Worm (Caenorhabditis elegans) whole organism, L4 larva: Measurements from ENCODE around the gene best-15.
A peak's percentile ranks its signal among the peaks of the same experiment; 100 is the strongest.

Source experiments
- F37D6.2 ChIP-seq: sonication (generic microtip); optimal IDR thresholded peaks from 2 replicates; lab custom pipeline; 2016; ENCODE audit warnings: mild to moderate bottlenecking, missing genetic modification characterization, missing compliant biosample characterization
- F44E2.7 ChIP-seq: fragments of 200-800 bp; sonication (Bioruptor generic); IDR thresholded peaks from 2 replicates; pipeline ENCODE4 v2.1.2; 2022; ENCODE audit warnings: missing genetic modification characterization, missing compliant biosample characterization
- R02D3.7 ChIP-seq: fragments of 150-350 bp; sonication (generic microtip); optimal IDR thresholded peaks from 3 replicates; lab custom pipeline; 2014; ENCODE audit warnings: missing biosample characterization, missing genetic modification characterization
- T26A8.4 ChIP-seq: fragments of 200-800 bp; sonication (Bioruptor generic); IDR thresholded peaks from 2 replicates; pipeline ENCODE4 v1.3.6; 2022; ENCODE audit warnings: missing genetic modification characterization, missing compliant biosample characterization
- Y75B8A.6 ChIP-seq: fragments of 200-800 bp; sonication (Bioruptor generic); IDR thresholded peaks from 2 replicates; pipeline ENCODE4 v1.3.6; 2022; ENCODE audit warnings: missing genetic modification reagents, missing genetic modification characterization, missing compliant biosample characterization
- ZK337.2 ChIP-seq: fragments of 200-800 bp; sonication (Bioruptor generic); IDR thresholded peaks from 2 replicates; pipeline ENCODE4 v1.3.6; 2022; ENCODE audit warnings: missing genetic modification reagents, missing genetic modification characterization, missing compliant biosample characterization
- aha-1 ChIP-seq: fragments of 150-350 bp; peaks from one replicate; lab custom pipeline; 2014; ENCODE audit warnings: missing biosample characterization, missing genetic modification characterization
- aly-2 ChIP-seq: sonication (generic microtip); optimal IDR thresholded peaks from 2 replicates; lab custom pipeline; 2018; ENCODE audit warnings: missing biosample characterization, missing genetic modification characterization
- ama-1 ChIP-seq: fragments of 150-350 bp; optimal IDR thresholded peaks from 2 replicates; lab custom pipeline; 2014; ENCODE audit warnings: inconsistent platforms, mixed read lengths
- ceh-20 ChIP-seq: fragments of 200-800 bp; sonication (Bioruptor generic); IDR thresholded peaks from 2 replicates; pipeline ENCODE4 v1.3.6; 2022; ENCODE audit warnings: missing genetic modification reagents, missing genetic modification characterization, missing compliant biosample characterization
- ceh-28 ChIP-seq: fragments of 150-350 bp; optimal IDR thresholded peaks from 2 replicates; lab custom pipeline; 2014; ENCODE audit warnings: missing biosample characterization, missing genetic modification reagents, missing genetic modification characterization
- ceh-62 ChIP-seq: sonication (generic microtip); optimal IDR thresholded peaks from 2 replicates; lab custom pipeline; 2017; ENCODE audit warnings: missing biosample characterization, missing genetic modification characterization
- ceh-82 ChIP-seq: sonication (generic microtip); optimal IDR thresholded peaks from 2 replicates; lab custom pipeline; 2017; ENCODE audit warnings: missing biosample characterization, missing genetic modification characterization
- ces-1 ChIP-seq: fragments of 150-350 bp; sonication (generic microtip); optimal IDR thresholded peaks from 4 replicates; lab custom pipeline; 2014; ENCODE audit warnings: missing biosample characterization, missing genetic modification reagents, missing genetic modification characterization
- ctbp-1 ChIP-seq: fragments of 200-800 bp; sonication (Bioruptor generic); IDR thresholded peaks from 2 replicates; pipeline ENCODE4 v1.3.6; 2022; ENCODE audit warnings: missing genetic modification reagents, missing genetic modification characterization, missing compliant biosample characterization
- daf-16 ChIP-seq, 3 experiments: sonication (generic microtip); optimal IDR thresholded peaks; 2 replicates each; lab custom pipeline; 2016 to 2017; ENCODE audit warnings: missing genetic modification characterization in 3 of 3, missing genetic modification reagents in 3 of 3, mild to moderate bottlenecking in 2 of 3, missing compliant biosample characterization in 2 of 3, missing biosample characterization in 1 of 3, moderate library complexity in 1 of 3
- daf-19 ChIP-seq: fragments of 200-800 bp; sonication (Bioruptor generic); conservative IDR thresholded peaks from 2 replicates; pipeline ENCODE4 v1.3.6; 2022; ENCODE audit warnings: missing genetic modification characterization, missing compliant biosample characterization
- daf-8 ChIP-seq: fragments of 200-800 bp; sonication (Bioruptor generic); IDR thresholded peaks from 2 replicates; pipeline ENCODE4 v1.3.6; 2022; ENCODE audit warnings: missing genetic modification characterization, missing compliant biosample characterization
- dmd-9 ChIP-seq: fragments of 200-800 bp; sonication (Bioruptor generic); IDR thresholded peaks from 2 replicates; pipeline ENCODE4 v1.3.6; 2022; ENCODE audit warnings: missing genetic modification reagents, missing genetic modification characterization, missing compliant biosample characterization
- egl-43 ChIP-seq: fragments of 200-800 bp; sonication (Bioruptor generic); IDR thresholded peaks from 2 replicates; pipeline ENCODE4 v1.3.6; 2022; ENCODE audit warnings: missing genetic modification reagents, missing genetic modification characterization, missing compliant biosample characterization
- hlh-30 ChIP-seq: sonication (generic microtip); optimal IDR thresholded peaks from 2 replicates; lab custom pipeline; 2017; ENCODE audit warnings: antibody characterized with exemption, mild to moderate bottlenecking, missing genetic modification characterization, missing compliant biosample characterization; ENCODE audit not compliant: insufficient read depth
- hmg-1.1 ChIP-seq: fragments of 200-800 bp; sonication (Bioruptor generic); IDR thresholded peaks from 2 replicates; pipeline ENCODE4 v1.3.6; 2022; ENCODE audit warnings: missing genetic modification reagents, missing genetic modification characterization, missing compliant biosample characterization
- jun-1 ChIP-seq: fragments of 150-350 bp; optimal IDR thresholded peaks from 2 replicates; lab custom pipeline; 2014; ENCODE audit warnings: missing biosample characterization, missing genetic modification reagents, missing genetic modification characterization
- lin-38 ChIP-seq: fragments of 200-800 bp; sonication (Bioruptor generic); IDR thresholded peaks from 2 replicates; pipeline ENCODE4 v1.3.6; 2022; ENCODE audit warnings: missing genetic modification reagents, missing genetic modification characterization, missing compliant biosample characterization
- mdt-29 ChIP-seq: fragments of 200-800 bp; sonication (Bioruptor generic); IDR thresholded peaks from 2 replicates; pipeline ENCODE4 v1.3.6; 2022; ENCODE audit warnings: missing genetic modification reagents, missing genetic modification characterization, missing compliant biosample characterization
- nhr-11 ChIP-seq: fragments of 150-350 bp; optimal IDR thresholded peaks from 2 replicates; lab custom pipeline; 2014; ENCODE audit warnings: missing biosample characterization, missing genetic modification characterization
- nhr-237 ChIP-seq: sonication (generic microtip); optimal IDR thresholded peaks from 2 replicates; lab custom pipeline; 2017; ENCODE audit warnings: missing biosample characterization, missing genetic modification characterization
- nhr-28 ChIP-seq: fragments of 150-350 bp; optimal IDR thresholded peaks from 2 replicates; lab custom pipeline; 2014; ENCODE audit warnings: missing biosample characterization, missing genetic modification characterization
- nhr-76 ChIP-seq: fragments of 150-350 bp; optimal IDR thresholded peaks from 2 replicates; lab custom pipeline; 2014; ENCODE audit warnings: missing biosample characterization, missing genetic modification characterization
- nhr-77 ChIP-seq: fragments of 150-350 bp; optimal IDR thresholded peaks from 2 replicates; lab custom pipeline; 2014; ENCODE audit warnings: missing biosample characterization, missing genetic modification characterization
- php-3 ChIP-seq: fragments of 200-800 bp; sonication (Bioruptor generic); IDR thresholded peaks from 2 replicates; pipeline ENCODE4 v1.3.6; 2022; ENCODE audit warnings: missing genetic modification reagents, missing genetic modification characterization, missing compliant biosample characterization
- saeg-2 ChIP-seq: fragments of 200-800 bp; sonication (Bioruptor generic); IDR thresholded peaks from 2 replicates; pipeline ENCODE4 v1.3.6; 2022; ENCODE audit warnings: missing genetic modification reagents, missing genetic modification characterization, missing compliant biosample characterization
- skn-1 ChIP-seq: fragments of 150-350 bp; optimal IDR thresholded peaks from 2 replicates; lab custom pipeline; 2014; ENCODE audit warnings: missing biosample characterization, missing genetic modification characterization
- snpc-1.2 ChIP-seq: fragments of 200-800 bp; sonication (Bioruptor generic); IDR thresholded peaks from 2 replicates; pipeline ENCODE4 v1.3.6; 2022; ENCODE audit warnings: missing genetic modification reagents, missing genetic modification characterization, missing compliant biosample characterization
- unc-39 ChIP-seq: sonication (generic microtip); optimal IDR thresholded peaks from 2 replicates; lab custom pipeline; 2017; ENCODE audit warnings: missing biosample characterization, missing genetic modification characterization
- unc-62 ChIP-seq, 3 experiments: fragments of 150-350 bp in 1 of 3; sonication (generic microtip); optimal IDR thresholded peaks in 2 of 3; peaks in 1 of 3; 1 replicate in 1 of 3; 2 replicates in 2 of 3; lab custom pipeline; 2014 to 2017; ENCODE audit warnings: missing biosample characterization in 3 of 3, missing genetic modification characterization in 3 of 3, missing genetic modification reagents in 3 of 3, missing genotype in 1 of 3
- zfp-2 ChIP-seq: sonication (generic microtip); optimal IDR thresholded peaks from 2 replicates; lab custom pipeline; 2016; ENCODE audit warnings: mild to moderate bottlenecking, missing genetic modification characterization, missing compliant biosample characterization
- zip-11 ChIP-seq: fragments of 200-800 bp; sonication (Bioruptor generic); IDR thresholded peaks from 2 replicates; pipeline ENCODE4 v1.3.6; 2022; ENCODE audit warnings: missing genetic modification characterization, missing compliant biosample characterization
- ztf-7 ChIP-seq: fragments of 150-350 bp; optimal IDR thresholded peaks from 2 replicates; lab custom pipeline; 2014; ENCODE audit warnings: missing biosample characterization, missing genetic modification characterization

best-15 gene

DNA sequence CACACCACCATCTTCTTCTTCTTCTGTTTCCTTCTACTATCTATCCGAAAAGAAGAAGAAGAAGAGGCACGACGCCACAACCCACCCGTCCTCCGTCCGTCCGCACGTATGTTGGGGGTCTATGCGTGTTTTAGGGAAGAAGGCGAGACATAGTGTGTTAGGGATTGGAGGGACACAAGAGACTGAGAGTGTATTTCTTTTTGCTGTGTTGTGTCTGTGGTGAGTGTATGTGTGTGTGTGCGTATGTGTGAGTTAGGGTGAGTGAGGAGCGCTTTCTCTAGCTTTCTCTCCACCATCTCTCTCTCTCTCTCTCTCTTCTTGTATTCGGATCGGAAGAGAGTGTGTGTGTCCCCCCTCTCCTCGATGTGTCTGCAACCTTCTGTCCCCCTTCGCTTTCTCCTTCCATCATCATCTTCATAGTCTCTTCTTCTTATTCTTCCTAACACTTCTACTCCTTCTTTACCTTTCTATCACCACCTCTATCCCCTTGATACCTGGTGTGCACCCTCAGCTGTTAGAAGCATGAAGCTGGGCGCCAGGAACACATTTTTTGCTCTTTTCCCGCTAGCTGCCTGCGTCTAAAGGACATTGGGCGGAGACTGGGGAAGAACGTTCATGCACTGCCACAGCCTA is 10.3 kb downstream of the best-15 start (continued):
- TF ChIP-seq unc-39 (tag; lab: Kevin White, UChicago) (no peak), hmg-1.1 (GFP tag; lab: Robert Waterston, UW) (peak; percentile 84), ZK337.2 (GFP tag; lab: Robert Waterston, UW) (no peak), ztf-7 (peak; percentile 40), F44E2.7 (no peak), egl-43 (GFP tag; lab: Robert Waterston, UW) (0 out of 2 replicates have a peak, but pooled peaks have one; percentile 27), jun-1 (tag; lab: Kevin White, UChicago) (peak; percentile 73), dmd-9 (GFP tag; lab: Robert Waterston, UW) (no peak), nhr-11 (tag; lab: Kevin White, UChicago) (peak; percentile 93), daf-16 (GFP tag; optimal IDR thresholded peaks at IDR 0.05; lab: Kevin White, UChicago) (peak; percentile 39 to 65), daf-16 (tag; optimal IDR thresholded peaks at IDR 0.05; lab: Kevin White, UChicago) (peak; percentile 80), Y75B8A.6 (GFP tag; lab: Robert Waterston, UW) (no peak), lin-38 (no peak; the same call in none of the 2 replicates), R02D3.7 (tag; lab: Kevin White, UChicago) (no peak), saeg-2 (GFP tag; lab: Robert Waterston, UW) (no peak), ctbp-1 (GFP tag; lab: Robert Waterston, UW) (peak; percentile 71; the same call in 1 of the 2 replicates)

- TF ChIP-seq ztf-7 (no peak), ceh-28 (tag; lab: Kevin White, UChicago) (no peak), ceh-20 (GFP tag; lab: Robert Waterston, UW) (0 out of 2 replicates have a peak, but pooled peaks have one; percentile 8), dmd-9 (GFP tag; lab: Robert Waterston, UW) (no peak), nhr-76 (tag; lab: Kevin White, UChicago) (no peak), snpc-1.2 (GFP tag; lab: Robert Waterston, UW) (0 out of 2 replicates have a peak, but pooled peaks have one; percentile 19), ceh-82 (tag; lab: Kevin White, UChicago) (no peak), T26A8.4 (GFP tag; lab: Robert Waterston, UW) (no peak), aha-1 (tag; lab: Kevin White, UChicago) (peak; percentile 94), skn-1 (tag; lab: Kevin White, UChicago) (no peak), nhr-28 (tag; lab: Kevin White, UChicago) (no peak), daf-19 (GFP tag; lab: Robert Waterston, UW) (no peak), nhr-237 (tag; lab: Kevin White, UChicago) (no peak), zip-11 (no peak), F37D6.2 (tag; lab: Kevin White, UChicago) (no peak), ces-1 (GFP tag; lab: Kevin White, UChicago) (no peak), jun-1 (tag; lab: Kevin White, UChicago) (no peak), mdt-29 (peak; percentile 11; the same call in 1 of the 2 replicates), nhr-77 (tag; lab: Kevin White, UChicago) (no peak), ama-1 (lab: Kevin White, UChicago) (no peak), zfp-2 (tag; lab: Kevin White, UChicago) (no peak), hlh-30 (tag; lab: Kevin White, UChicago) (peak; percentile 93), unc-62 (GFP tag; optimal IDR thresholded peaks at IDR 0.05 in 1 of 2; lab: Kevin White, UChicago) (peak in 1 of 2 experiments; percentile 99), unc-62 (tag; optimal IDR thresholded peaks at IDR 0.05; lab: Kevin White, UChicago) (no peak), daf-8 (GFP tag; lab: Robert Waterston, UW) (no peak), ceh-62 (tag; lab: Kevin White, UChicago) (no peak), php-3 (no peak), aly-2 (tag; lab: Kevin White, UChicago) (no peak)
Measured at ce11 chrIV:10820837-10821671, 11.0 kb downstream of the best-15 start.
